Worm (Caenorhabditis elegans): Measurements from ENCODE around the gene cutc-1.

DNA sequence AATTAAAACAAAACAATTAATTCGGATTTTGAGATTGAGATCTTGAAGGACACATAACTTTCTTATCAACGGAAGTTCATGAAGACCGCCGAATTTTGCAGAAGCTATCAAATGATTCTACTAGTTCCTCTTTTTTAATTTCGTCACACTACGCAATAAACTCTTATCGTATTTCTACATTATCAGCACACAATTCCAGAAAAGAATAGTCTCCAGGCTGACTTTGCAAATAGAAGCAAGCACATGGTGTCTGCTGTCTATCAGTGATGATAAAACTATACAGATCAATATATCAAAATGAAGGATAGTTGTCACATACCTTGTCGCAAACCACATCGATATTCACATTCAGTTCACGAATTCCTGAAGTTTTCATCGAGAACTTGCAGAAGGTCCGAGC is 2.9 kb downstream of the cutc-1 start:
- TF ChIP-seq dao-5 (tag; optimal IDR thresholded peaks at IDR 0.05) (no peak), W03F9.2 (tag; optimal IDR thresholded peaks at IDR 0.05) (no peak)
